Fruit fly (Drosophila melanogaster) whole organism: ENCODE measurements around the gene CG32198.

Experiments
- CG8478 ChIP-seq: fragments of >200 bp; optimal IDR thresholded peaks from 2 replicates; lab custom pipeline; 2018; ENCODE audit warnings: inconsistent platforms
- EcR ChIP-seq, 2 experiments: fragments of >200 bp; optimal IDR thresholded peaks; 2 replicates each; lab custom pipeline; 2017; ENCODE audit warnings: missing biosample characterization in 2 of 2, missing genetic modification characterization in 2 of 2, missing genetic modification reagents in 2 of 2
- pan ChIP-seq: fragments of >200 bp; optimal IDR thresholded peaks from 2 replicates; lab custom pipeline; 2017
- psq ChIP-seq: fragments of >200 bp; optimal IDR thresholded peaks from 2 replicates; lab custom pipeline; 2017
- usp ChIP-seq: fragments of >200 bp; optimal IDR thresholded peaks from 2 replicates; lab custom pipeline; 2017; ENCODE audit warnings: missing biosample characterization, missing genetic modification characterization, mixed read lengths

- TF ChIP-seq psq (no peak), CG8478 (no peak), usp (GFP tag; lab: Kevin White, UChicago) (no peak), pan (no peak), EcR (GFP tag; optimal IDR thresholded peaks at IDR 0.05; lab: Kevin White, UChicago) (no peak)
Observed at dm6 chr3L:18526676-18527075, at the start of gene CG32198.
